Fruit fly (Drosophila melanogaster) whole organism, embryonic: ENCODE results near the gene CG18810.

Experiments
- BEAF-32 ChIP-seq: fragments of 200-800 bp; sonication (Bioruptor generic); optimal IDR thresholded peaks from 3 replicates; lab custom pipeline; 2017; ENCODE audit warnings: missing biosample characterization, missing genetic modification characterization, mild to moderate bottlenecking, moderate library complexity, missing genetic modification reagents
- CG10431 ChIP-seq: fragments of 200-800 bp; sonication (Bioruptor generic); optimal IDR thresholded peaks from 3 replicates; lab custom pipeline; 2018; ENCODE audit warnings: missing biosample characterization, mild to moderate bottlenecking, missing genetic modification characterization
- CG11093 ChIP-seq: fragments of 200-800 bp; sonication (Bioruptor generic); IDR thresholded peaks from 3 replicates; pipeline ENCODE4 v1.3.6; 2022; ENCODE audit warnings: missing biosample characterization, missing genetic modification characterization
- CG11695 ChIP-seq: fragments of 200-800 bp; sonication (Bioruptor generic); IDR thresholded peaks from 3 replicates; pipeline ENCODE4 v1.3.6; 2022; ENCODE audit warnings: missing biosample characterization, missing genetic modification characterization
- CG13287 ChIP-seq: fragments of 200-800 bp; sonication (Bioruptor generic); IDR thresholded peaks from 2 replicates; pipeline ENCODE4 v1.3.6; 2022; ENCODE audit warnings: missing biosample characterization, missing genetic modification characterization; ENCODE audit not compliant: partially characterized antibody
- CG17385 ChIP-seq: fragments of 200-800 bp; sonication (Bioruptor generic); optimal IDR thresholded peaks from 3 replicates; lab custom pipeline; 2018; ENCODE audit warnings: missing biosample characterization, mild to moderate bottlenecking, missing genetic modification characterization
- CG17568 ChIP-seq: fragments of 200-800 bp; sonication (Bioruptor generic); optimal IDR thresholded peaks from 2 replicates; lab custom pipeline; 2018; ENCODE audit warnings: missing biosample characterization, mild to moderate bottlenecking, missing genetic modification characterization, moderate library complexity
- CG18011 ChIP-seq: fragments of 200-800 bp; sonication (Bioruptor generic); optimal IDR thresholded peaks from 2 replicates; lab custom pipeline; 2017; ENCODE audit warnings: missing biosample characterization, missing genetic modification characterization, mild to moderate bottlenecking, moderate library complexity, missing genotype
- CG30020 ChIP-seq: fragments of 200-800 bp; optimal IDR thresholded peaks from 2 replicates; lab custom pipeline; 2019; ENCODE audit warnings: missing biosample characterization, mild to moderate bottlenecking, missing genetic modification characterization, moderate library complexity
- CG32532 ChIP-seq: fragments of 200-800 bp; sonication (Bioruptor generic); IDR thresholded peaks from 2 replicates; pipeline ENCODE4 v1.3.6; 2022; ENCODE audit warnings: missing biosample characterization, missing genetic modification characterization
- CG3281 ChIP-seq: fragments of 200-800 bp; sonication (Bioruptor generic); optimal IDR thresholded peaks from 3 replicates; lab custom pipeline; 2017; ENCODE audit warnings: missing biosample characterization, mild to moderate bottlenecking, missing genetic modification characterization
- CG34224 ChIP-seq: fragments of 200-800 bp; sonication (Bioruptor generic); IDR thresholded peaks from 3 replicates; pipeline ENCODE4 v1.3.6; 2022; ENCODE audit warnings: missing biosample characterization, missing genetic modification characterization; ENCODE audit not compliant: partially characterized antibody
- CG42726 ChIP-seq: fragments of 200-800 bp; sonication (Bioruptor generic); IDR thresholded peaks from 2 replicates; pipeline ENCODE4 v1.3.6; 2022; ENCODE audit warnings: missing biosample characterization, missing genetic modification characterization; ENCODE audit not compliant: partially characterized antibody
- CG6765 ChIP-seq: fragments of 200-800 bp; sonication (Bioruptor generic); optimal IDR thresholded peaks from 3 replicates; lab custom pipeline; 2017; ENCODE audit warnings: missing biosample characterization, mild to moderate bottlenecking, missing genetic modification characterization
- CG6791 ChIP-seq: fragments of 200-800 bp; sonication (Bioruptor generic); IDR thresholded peaks from 3 replicates; pipeline ENCODE4 v1.3.6; 2022; ENCODE audit warnings: missing biosample characterization, missing genetic modification characterization; ENCODE audit not compliant: partially characterized antibody
- CG7928 ChIP-seq: fragments of 200-800 bp; sonication (Bioruptor generic); optimal IDR thresholded peaks from 2 replicates; lab custom pipeline; 2017; ENCODE audit warnings: missing biosample characterization, mild to moderate bottlenecking, missing genetic modification characterization
- CG8089 ChIP-seq: fragments of 200-800 bp; sonication (Bioruptor generic); optimal IDR thresholded peaks from 3 replicates; lab custom pipeline; 2016; ENCODE audit warnings: missing biosample characterization, missing genetic modification characterization
- CG8478 ChIP-seq: fragments of >200 bp; optimal IDR thresholded peaks from 2 replicates; lab custom pipeline; 2018
- CG9797 ChIP-seq: fragments of 200-800 bp; sonication (Bioruptor generic); optimal IDR thresholded peaks from 3 replicates; lab custom pipeline; 2018; ENCODE audit warnings: missing biosample characterization, mild to moderate bottlenecking, missing genetic modification characterization
- E2f2 ChIP-seq: fragments of 200-800 bp; sonication (Bioruptor generic); IDR thresholded peaks from 2 replicates; pipeline ENCODE4 v1.3.6; 2022; ENCODE audit warnings: missing biosample characterization, missing genetic modification characterization
- Fer1 ChIP-seq: fragments of 200-800 bp; sonication (Bioruptor generic); optimal IDR thresholded peaks from 2 replicates; lab custom pipeline; 2017; ENCODE audit warnings: missing biosample characterization, mild to moderate bottlenecking, missing genetic modification characterization
- Lim3 ChIP-seq: fragments of 200-800 bp; sonication (Bioruptor generic); IDR thresholded peaks from 2 replicates; pipeline ENCODE4 v1.3.6; 2022; ENCODE audit warnings: missing biosample characterization, missing genetic modification characterization
- MBD-R2 ChIP-seq: fragments of 200-800 bp; sonication (Bioruptor generic); IDR thresholded peaks from 2 replicates; pipeline ENCODE4 v1.3.6; 2022; ENCODE audit warnings: missing biosample characterization, missing genetic modification characterization
- NfI ChIP-seq: fragments of 200-800 bp; sonication (Bioruptor generic); optimal IDR thresholded peaks from 3 replicates; lab custom pipeline; 2018; ENCODE audit warnings: missing biosample characterization, mild to moderate bottlenecking, missing genetic modification characterization, moderate library complexity
- Side ChIP-seq: fragments of 200-800 bp; sonication (Bioruptor generic); optimal IDR thresholded peaks from 2 replicates; lab custom pipeline; 2016; ENCODE audit warnings: missing biosample characterization, missing genetic modification characterization
- Sox102F ChIP-seq: fragments of 200-800 bp; sonication (Bioruptor generic); optimal IDR thresholded peaks from 2 replicates; lab custom pipeline; 2018; ENCODE audit warnings: missing biosample characterization, mild to moderate bottlenecking, missing genetic modification characterization, moderate library complexity
- YL-1 ChIP-seq: fragments of 200-800 bp; sonication (Bioruptor generic); optimal IDR thresholded peaks from 3 replicates; lab custom pipeline; 2017; ENCODE audit warnings: missing biosample characterization, mild to moderate bottlenecking, missing genetic modification characterization
- ato ChIP-seq: fragments of 200-800 bp; sonication (Bioruptor generic); IDR thresholded peaks from 2 replicates; pipeline ENCODE4 v1.3.6; 2022; ENCODE audit warnings: missing biosample characterization, missing genetic modification characterization; ENCODE audit not compliant: partially characterized antibody
- bab2 ChIP-seq: fragments of 200-800 bp; sonication (Bioruptor generic); optimal IDR thresholded peaks from 2 replicates; lab custom pipeline; 2016; ENCODE audit warnings: missing biosample characterization, missing genetic modification characterization
- bigmax ChIP-seq: fragments of 200-800 bp; sonication (Bioruptor generic); optimal IDR thresholded peaks from 2 replicates; lab custom pipeline; 2018; ENCODE audit warnings: missing biosample characterization, mild to moderate bottlenecking, missing genetic modification characterization
- cato ChIP-seq: fragments of 200-800 bp; sonication (Bioruptor generic); optimal IDR thresholded peaks from 2 replicates; lab custom pipeline; 2016; ENCODE audit warnings: missing biosample characterization, missing genetic modification characterization, borderline replicate concordance
- ci ChIP-seq: fragments of 200-800 bp; sonication (Bioruptor generic); IDR thresholded peaks from 3 replicates; pipeline ENCODE4 v1.3.6; 2022; ENCODE audit warnings: missing biosample characterization, missing genetic modification characterization
- croc ChIP-seq: fragments of 200-800 bp; sonication (Bioruptor generic); conservative IDR thresholded peaks from 3 replicates; pipeline ENCODE4 v1.3.6; 2022; ENCODE audit warnings: missing biosample characterization, missing genetic modification characterization
- crp ChIP-seq, 2 experiments: fragments of 200-800 bp; sonication (Bioruptor generic); optimal IDR thresholded peaks; 2 replicates in 1 of 2; 3 replicates in 1 of 2; lab custom pipeline; 2017; ENCODE audit warnings: missing biosample characterization in 2 of 2, missing genetic modification characterization in 2 of 2, mild to moderate bottlenecking in 1 of 2, moderate library complexity in 1 of 2
- dysf ChIP-seq: fragments of 200-800 bp; sonication (Bioruptor generic); IDR thresholded peaks from 3 replicates; pipeline ENCODE4 v1.3.6; 2022; ENCODE audit warnings: missing biosample characterization, missing genetic modification characterization
- ems ChIP-seq: fragments of 200-800 bp; sonication (Bioruptor generic); optimal IDR thresholded peaks from 3 replicates; lab custom pipeline; 2016; ENCODE audit warnings: missing biosample characterization, missing genetic modification characterization
- gsb-n ChIP-seq: fragments of 200-800 bp; sonication (Bioruptor generic); optimal IDR thresholded peaks from 3 replicates; lab custom pipeline; 2018; ENCODE audit warnings: missing biosample characterization, mild to moderate bottlenecking, missing genetic modification characterization
- hbn ChIP-seq: fragments of 200-800 bp; sonication (Bioruptor generic); IDR thresholded peaks from 2 replicates; pipeline ENCODE4 v1.3.6; 2022; ENCODE audit warnings: missing biosample characterization, missing genetic modification characterization; ENCODE audit not compliant: partially characterized antibody
- luna ChIP-seq: fragments of 200-800 bp; sonication (Bioruptor generic); optimal IDR thresholded peaks from 2 replicates; lab custom pipeline; 2016; ENCODE audit warnings: missing biosample characterization, missing genetic modification characterization
- mirr ChIP-seq: fragments of 200-800 bp; sonication (Bioruptor generic); optimal IDR thresholded peaks from 3 replicates; lab custom pipeline; 2018; ENCODE audit warnings: missing biosample characterization, mild to moderate bottlenecking, missing genetic modification characterization
- nerfin-1 ChIP-seq: fragments of 200-800 bp; sonication (Bioruptor generic); optimal IDR thresholded peaks from 3 replicates; lab custom pipeline; 2019; ENCODE audit warnings: missing biosample characterization, mild to moderate bottlenecking, missing genetic modification characterization, moderate library complexity
- ranshi ChIP-seq: fragments of 200-800 bp; sonication (Bioruptor generic); IDR thresholded peaks from 2 replicates; pipeline ENCODE4 v1.3.6; 2022; ENCODE audit warnings: missing biosample characterization, missing genetic modification characterization
- rib ChIP-seq: fragments of 200-800 bp; sonication (Bioruptor generic); IDR thresholded peaks from 2 replicates; pipeline ENCODE4 v1.3.6; 2022; ENCODE audit warnings: missing biosample characterization, missing genetic modification characterization
- schlank ChIP-seq: fragments of 200-800 bp; sonication (Bioruptor generic); optimal IDR thresholded peaks from 2 replicates; lab custom pipeline; 2018; ENCODE audit warnings: missing biosample characterization, mild to moderate bottlenecking, missing genetic modification characterization
- sisA ChIP-seq: fragments of 200-800 bp; sonication (Bioruptor generic); IDR thresholded peaks from 2 replicates; pipeline ENCODE4 v1.3.6; 2022; ENCODE audit warnings: missing biosample characterization, missing genetic modification characterization
- tgo ChIP-seq: fragments of 200-800 bp; sonication (Bioruptor generic); IDR thresholded peaks from 3 replicates; pipeline ENCODE4 v1.3.6; 2022; ENCODE audit warnings: missing biosample characterization, missing genetic modification characterization
- twi ChIP-seq: fragments of 200-800 bp; optimal IDR thresholded peaks from 2 replicates; lab custom pipeline; 2019; ENCODE audit warnings: missing biosample characterization, mild to moderate bottlenecking, missing genetic modification characterization, moderate library complexity
- wdn ChIP-seq: fragments of 200-800 bp; sonication (Bioruptor generic); IDR thresholded peaks from 2 replicates; pipeline ENCODE4 v1.3.6; 2022; ENCODE audit warnings: missing biosample characterization, missing genetic modification characterization
- wek ChIP-seq: fragments of 200-800 bp; sonication (Bioruptor generic); optimal IDR thresholded peaks from 3 replicates; lab custom pipeline; 2018; ENCODE audit warnings: missing biosample characterization, mild to moderate bottlenecking, missing genetic modification characterization, moderate library complexity

Gene CG18810

dm6 chr2L:20681648-20682098, 33.0 kb downstream of the CG18810 start, which contains the start of gene Cen (continued):
- TF ChIP-seq ems (GFP tag; lab: Kevin White, UChicago) (peak; percentile 2), bab2 (no peak), CG8089 (GFP tag; lab: Kevin White, UChicago) (peak; percentile 10), ranshi (GFP tag; lab: Robert Waterston, UW) (no peak), rib (GFP tag; lab: Robert Waterston, UW) (no peak), schlank (no peak), CG11093 (GFP tag; lab: Robert Waterston, UW) (no peak), wek (GFP tag; lab: Kevin White, UChicago) (peak; percentile 86), CG17385 (GFP tag; lab: Kevin White, UChicago) (no peak), ato (GFP tag; lab: Robert Waterston, UW) (no peak), dysf (GFP tag; lab: Robert Waterston, UW) (peak; percentile 49; the same call in 2 of the 3 replicates), YL-1 (no peak), CG8478 (no peak), cato (GFP tag; lab: Kevin White, UChicago) (peak; percentile 13), Sox102F (GFP tag; lab: Kevin White, UChicago) (peak; percentile 47), CG32532 (peak; percentile 31; the same call in 1 of the 2 replicates), NfI (GFP tag; lab: Kevin White, UChicago) (peak; percentile 49)

dm6 chr2L:20682136-20682733, 33.5 kb downstream of the CG18810 start, which contains the start of gene CG2617:
CG2617 (plus strand) TSS chr2L:20682368.
- 0 out of 3 replicates have a peak, but pooled peaks have one; percentile 8 for TF ChIP-seq tgo
- TF ChIP-seq CG42726 (GFP tag; lab: Robert Waterston, UW), result no peak
- no peak for TF ChIP-seq twi (tag; lab: Kevin White, UChicago)
- no peak for TF ChIP-seq CG34224 (GFP tag; lab: Robert Waterston, UW)
- no peak for TF ChIP-seq luna
- TF ChIP-seq CG7928 (GFP tag; lab: Kevin White, UChicago), result no peak
- TF ChIP-seq CG9797, result peak; percentile 43
- no peak for TF ChIP-seq CG17568 (GFP tag; lab: Kevin White, UChicago)
- no peak for TF ChIP-seq Lim3 (GFP tag; lab: Robert Waterston, UW)
- TF ChIP-seq CG3281 (GFP tag; lab: Kevin White, UChicago), result no peak
- no peak for TF ChIP-seq croc (GFP tag; lab: Robert Waterston, UW)
- TF ChIP-seq Sox102F (GFP tag; lab: Kevin White, UChicago), result no peak
- no peak for TF ChIP-seq CG10431
- no peak for TF ChIP-seq CG6765
- peak; percentile 54 for TF ChIP-seq BEAF-32
- no peak for TF ChIP-seq CG11695 (GFP tag; lab: Robert Waterston, UW)
- no peak for TF ChIP-seq bigmax (GFP tag; lab: Kevin White, UChicago)
- TF ChIP-seq E2f2 (GFP tag; lab: Robert Waterston, UW), result peak; percentile 65
- peak; percentile 13; the same call in 1 of the 3 replicates for TF ChIP-seq CG6791 (GFP tag; lab: Robert Waterston, UW)
- peak; percentile 66 for TF ChIP-seq CG30020
- TF ChIP-seq gsb-n (tag; lab: Kevin White, UChicago), result no peak
- no peak for TF ChIP-seq wdn
- peak; percentile 52 for TF ChIP-seq MBD-R2 (GFP tag; lab: Robert Waterston, UW)
- no peak for TF ChIP-seq Fer1 (GFP tag; lab: Kevin White, UChicago)
- TF ChIP-seq hbn (GFP tag; lab: Robert Waterston, UW), result 0 out of 2 replicates have a peak, but pooled peaks have one; percentile 19
- no peak for TF ChIP-seq ci (GFP tag; lab: Robert Waterston, UW)
- no peak for TF ChIP-seq CG18011 (GFP tag; lab: Kevin White, UChicago)
- TF ChIP-seq sisA (GFP tag; lab: Robert Waterston, UW), result no peak
- no peak for TF ChIP-seq crp (GFP tag; optimal IDR thresholded peaks at IDR 0.05; lab: Kevin White, UChicago)
- peak; percentile 47 for TF ChIP-seq CG13287 (GFP tag; lab: Robert Waterston, UW)
- TF ChIP-seq Side, result no peak
- no peak for TF ChIP-seq mirr
- TF ChIP-seq nerfin-1 (tag; lab: Kevin White, UChicago), result no peak
